Worm (Caenorhabditis elegans) whole organism, early embryonic: Measurements from ENCODE around the gene txt-9.

Experiments
- B0310.2 ChIP-seq: sonication (generic microtip); optimal IDR thresholded peaks from 2 replicates; lab custom pipeline; 2016; ENCODE audit warnings: mild to moderate bottlenecking, missing genetic modification characterization, missing compliant biosample characterization
- F13C5.2 ChIP-seq: sonication (generic microtip); optimal IDR thresholded peaks from 2 replicates; lab custom pipeline; 2017; ENCODE audit warnings: mild to moderate bottlenecking, missing genetic modification characterization, inconsistent platforms, missing compliant biosample characterization
- ama-1 ChIP-seq: fragments of 150-350 bp; optimal IDR thresholded peaks from 2 replicates; lab custom pipeline; 2014
- flt-1 ChIP-seq: fragments of 200-800 bp; sonication (Bioruptor generic); IDR thresholded peaks from 2 replicates; pipeline ENCODE4 v1.3.6; 2022; ENCODE audit warnings: missing genetic modification characterization, missing compliant biosample characterization
- hnd-1 ChIP-seq: sonication (generic microtip); optimal IDR thresholded peaks from 2 replicates; lab custom pipeline; 2016; ENCODE audit warnings: missing genetic modification characterization, missing compliant biosample characterization
- pes-1 ChIP-seq: fragments of 200-800 bp; sonication (Bioruptor generic); IDR thresholded peaks from 2 replicates; pipeline ENCODE4 v1.3.6; 2022; ENCODE audit warnings: missing genetic modification reagents, missing genetic modification characterization, missing compliant biosample characterization
- tbx-11 ChIP-seq: fragments of 200-800 bp; sonication (Bioruptor generic); IDR thresholded peaks from 2 replicates; pipeline ENCODE4 v1.3.6; 2022; ENCODE audit warnings: missing genetic modification characterization, missing compliant biosample characterization
- tbx-37 ChIP-seq: fragments of 200-800 bp; sonication (Bioruptor generic); conservative IDR thresholded peaks from 2 replicates; pipeline ENCODE4 v1.3.6; 2022; ENCODE audit warnings: missing genetic modification reagents, missing genetic modification characterization, missing compliant biosample characterization

DNA sequence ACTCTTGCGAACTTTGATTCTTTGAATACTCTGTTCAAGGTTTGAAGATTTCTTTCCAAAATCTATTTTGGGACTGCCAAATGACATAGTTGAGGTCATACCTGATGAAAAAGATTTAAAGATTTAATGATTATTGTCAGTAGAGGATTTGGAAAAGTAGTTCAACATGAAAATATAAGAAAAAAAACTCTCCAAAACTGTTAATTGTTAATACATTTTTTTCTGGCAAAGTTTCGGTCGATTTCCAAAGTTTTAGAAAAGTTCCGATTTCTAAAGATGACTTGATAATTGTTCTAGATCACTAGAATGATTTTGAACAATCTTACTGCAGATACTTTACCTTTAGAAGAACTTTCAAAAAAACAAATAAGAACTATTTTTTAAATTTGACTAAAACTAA, 14.3 kb upstream of the txt-9 start, which contains the start of gene C27A2.7:
- TF ChIP-seq B0310.2 (tag; lab: Kevin White, UChicago) (no peak), ama-1 (lab: Kevin White, UChicago) (no peak), tbx-11 (GFP tag; lab: Robert Waterston, UW) (no peak), flt-1 (GFP tag; lab: Robert Waterston, UW) (no peak), pes-1 (GFP tag; lab: Robert Waterston, UW) (no peak), tbx-37 (GFP tag; lab: Robert Waterston, UW) (no peak), F13C5.2 (tag; lab: Kevin White, UChicago) (no peak), hnd-1 (tag; lab: Kevin White, UChicago) (no peak)
